Fruit fly (Drosophila melanogaster) whole organism, wandering third instar larva: Measurements from ENCODE around the gene Cpsf5.
A peak's percentile ranks its signal among the peaks of the same experiment; 100 is the strongest.

Experiments used
- CG9705 ChIP-seq: fragments of 200-800 bp; sonication (Bioruptor generic); optimal IDR thresholded peaks from 2 replicates; lab custom pipeline; 2018; ENCODE audit warnings: missing biosample characterization, mild to moderate bottlenecking, missing genetic modification characterization
- CrebA ChIP-seq: fragments of 200-800 bp; sonication (Bioruptor generic); optimal IDR thresholded peaks from 2 replicates; lab custom pipeline; 2016; ENCODE audit warnings: missing biosample characterization, mild to moderate bottlenecking, missing genetic modification characterization, borderline replicate concordance
- Dfd ChIP-seq: fragments of >200 bp; optimal IDR thresholded peaks from 2 replicates; lab custom pipeline; 2017; ENCODE audit warnings: missing biosample characterization, missing genetic modification characterization
- Dif ChIP-seq: fragments of 200-275, 200-300 bp; sonication (Bioruptor generic); optimal IDR thresholded peaks from 2 replicates; lab custom pipeline; 2018; ENCODE audit warnings: missing biosample characterization, missing genetic modification characterization; ENCODE audit not compliant: partially characterized antibody
- Hnf4 ChIP-seq: fragments of 200-800 bp; sonication (Bioruptor generic); optimal IDR thresholded peaks from 2 replicates; lab custom pipeline; 2016; ENCODE audit warnings: missing biosample characterization, mild to moderate bottlenecking, missing genetic modification characterization
- Hr83 ChIP-seq: fragments of 200-300 bp; sonication (Bioruptor generic); optimal IDR thresholded peaks from 2 replicates; lab custom pipeline; 2016; ENCODE audit warnings: missing biosample characterization, mild to moderate bottlenecking, missing genetic modification characterization, moderate library complexity; ENCODE audit not compliant: poor library complexity, severe bottlenecking
- Jra ChIP-seq: sonication (Bioruptor generic); optimal IDR thresholded peaks from 2 replicates; lab custom pipeline; 2016; ENCODE audit warnings: missing biosample characterization, missing genetic modification characterization
- Myc ChIP-seq: fragments of >200 bp; optimal IDR thresholded peaks from 2 replicates; lab custom pipeline; 2017
- N ChIP-seq: fragments of >200 bp; optimal IDR thresholded peaks from 2 replicates; lab custom pipeline; 2018; ENCODE audit warnings: missing biosample characterization, missing external identifiers, missing genetic modification characterization
- OdsH ChIP-seq: fragments of 200-800 bp; sonication (Bioruptor generic); optimal IDR thresholded peaks from 2 replicates; lab custom pipeline; 2016; ENCODE audit warnings: missing biosample characterization, mild to moderate bottlenecking, missing genetic modification characterization
- brk ChIP-seq: fragments of 200-800 bp; sonication (Bioruptor generic); optimal IDR thresholded peaks from 2 replicates; lab custom pipeline; 2016; ENCODE audit warnings: missing biosample characterization, mild to moderate bottlenecking, missing genetic modification characterization
- h ChIP-seq: fragments of 200-800 bp; sonication (Bioruptor generic); optimal IDR thresholded peaks from 3 replicates; lab custom pipeline; 2016; ENCODE audit warnings: missing biosample characterization, mild to moderate bottlenecking, missing genetic modification characterization
- usp ChIP-seq: fragments of >200 bp; optimal IDR thresholded peaks from 2 replicates; lab custom pipeline; 2017; ENCODE audit warnings: missing biosample characterization, missing genetic modification characterization

DNA sequence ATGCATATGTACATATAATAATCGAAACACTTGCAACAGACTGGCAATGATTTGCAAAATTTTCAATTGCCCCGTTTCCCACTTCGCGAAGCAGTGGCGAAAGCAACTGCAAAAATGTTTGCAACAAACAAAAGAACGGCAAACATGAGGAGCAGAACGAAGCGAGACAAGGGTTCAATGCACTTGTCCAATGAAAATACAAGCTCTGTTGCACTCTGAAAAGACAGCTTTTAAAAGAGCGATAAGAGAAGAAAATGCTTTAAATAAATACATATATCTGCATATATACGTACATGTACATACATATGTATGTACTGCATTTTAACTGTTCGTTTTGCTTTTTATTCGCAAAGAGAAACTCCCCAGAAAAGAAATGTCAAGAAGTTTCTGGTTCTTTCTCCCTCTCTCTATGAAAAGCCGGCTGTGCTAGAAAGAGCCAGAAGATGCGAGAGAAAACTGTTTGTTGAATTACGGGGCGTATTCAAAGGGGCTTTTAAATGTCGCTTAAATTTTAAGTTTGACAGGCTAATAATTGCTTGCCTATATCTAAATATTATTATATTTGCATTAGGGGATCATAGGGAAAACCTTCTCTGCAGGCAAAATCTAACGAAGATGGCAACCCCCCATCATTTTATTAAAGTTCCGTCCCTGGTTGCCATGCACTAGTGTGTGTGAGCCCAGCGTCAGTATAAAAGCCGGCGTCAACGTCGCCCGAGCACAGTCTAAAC lies 27.3 kb upstream of the Cpsf5 start, which contains the start of gene Hsp27:
- TF ChIP-seq CrebA (GFP tag; lab: Kevin White, UChicago): no peak
- TF ChIP-seq CG9705: peak; percentile 98
- peak; percentile 98 for TF ChIP-seq Jra (GFP tag; lab: Kevin White, UChicago)
- no peak for TF ChIP-seq usp (GFP tag; lab: Kevin White, UChicago)
- TF ChIP-seq h (GFP tag; lab: Kevin White, UChicago): peak; percentile 100
- TF ChIP-seq Hnf4 (GFP tag; lab: Kevin White, UChicago): peak; percentile 99
- TF ChIP-seq OdsH (GFP tag; lab: Kevin White, UChicago): peak; percentile 100
- TF ChIP-seq N (GFP tag; lab: Kevin White, UChicago): no peak
- TF ChIP-seq Myc (lab: Kevin White, UChicago): no peak
- TF ChIP-seq Dif: no peak
- TF ChIP-seq Hr83: peak; percentile 99
- TF ChIP-seq brk (GFP tag; lab: Kevin White, UChicago): peak; percentile 98
- no peak for TF ChIP-seq Dfd
